Worm (Caenorhabditis elegans): ENCODE results near the gene Y39A1A.22.
A peak's percentile ranks its signal among the peaks of the same experiment; 100 is the strongest.

DNA sequence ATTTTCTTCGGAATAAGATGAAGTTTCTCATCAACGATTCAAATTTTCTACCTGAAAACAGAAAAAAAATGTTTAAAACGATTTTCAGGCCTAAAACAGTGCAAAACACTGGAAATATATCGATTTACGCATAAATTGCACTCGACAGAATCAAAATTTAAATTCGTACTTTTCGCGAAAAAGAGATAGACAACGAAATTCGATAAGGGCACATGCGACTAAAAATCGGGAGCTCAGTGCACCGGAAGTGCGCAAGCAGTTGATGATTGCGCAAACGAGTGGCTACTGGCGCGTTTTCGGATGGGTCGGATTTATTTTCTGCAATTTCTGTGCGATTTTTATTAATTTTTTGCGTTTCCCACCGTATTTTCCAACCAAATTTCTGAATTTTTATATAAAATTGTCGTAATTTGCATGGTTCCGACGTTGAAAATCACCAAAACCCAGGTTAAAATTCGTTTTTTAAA lies at the start of gene Y39A1A.22, which contains the start of gene Y39A1A.21:
- TF ChIP-seq cog-1 (tag; optimal IDR thresholded peaks at IDR 0.05): no peak
- peak; percentile 47; the same call in 1 of the 2 replicates for TF ChIP-seq T22C8.4 (GFP tag; IDR thresholded peaks at IDR 0.05)
- TF ChIP-seq klf-2 (GFP tag; conservative IDR thresholded peaks at IDR 0.05): no peak
- no peak for TF ChIP-seq ref-1 (GFP tag; conservative IDR thresholded peaks at IDR 0.05)
- peak; percentile 55 for TF ChIP-seq med-1 (GFP tag; optimal IDR thresholded peaks at IDR 0.05; ENCODE audit: insufficient read depth)
- peak; percentile 79; the same call in 1 of the 2 replicates for TF ChIP-seq flt-1 (GFP tag; IDR thresholded peaks at IDR 0.05)
- TF ChIP-seq tab-1 (GFP tag; IDR thresholded peaks at IDR 0.05): 0 out of 2 replicates have a peak, but pooled peaks have one; percentile 21

Data from whole organism, midembryonic.